Worm (Caenorhabditis elegans): Measurements from ENCODE around the gene K03B4.9.

- TF ChIP-seq unc-39 (tag; optimal IDR thresholded peaks at IDR 0.05) (no peak), unc-62 (GFP tag; optimal IDR thresholded peaks at IDR 0.05 in 1 of 2) (no peak), unc-62 (tag; optimal IDR thresholded peaks at IDR 0.05) (no peak), madf-5 (GFP tag; IDR thresholded peaks at IDR 0.05) (no peak), mep-1 (tag; optimal IDR thresholded peaks at IDR 0.05) (no peak), ztf-11 (tag; optimal IDR thresholded peaks at IDR 0.05) (no peak), hlh-30 (tag; optimal IDR thresholded peaks at IDR 0.05; ENCODE audit: insufficient read depth) (no peak), F26F4.8 (GFP tag; conservative IDR thresholded peaks at IDR 0.05) (no peak), mes-2 (tag; optimal IDR thresholded peaks at IDR 0.05; ENCODE audit: poor library complexity, severe bottlenecking) (peak; percentile 40)
Observed at ce11 chrV:4647279-4647819, 25.0 kb downstream of the K03B4.9 start.
